Worm (Caenorhabditis elegans) whole organism, young adult: ENCODE results near the gene gtl-1.

Experiments
- F57A8.1 ChIP-seq: fragments of 200-800 bp; sonication (Bioruptor generic); optimal IDR thresholded peaks from 2 replicates; lab custom pipeline; 2018; ENCODE audit warnings: mild to moderate bottlenecking, missing genetic modification characterization, moderate library complexity, missing compliant biosample characterization
- atf-7 ChIP-seq: sonication (generic microtip); optimal IDR thresholded peaks from 2 replicates; lab custom pipeline; 2017; ENCODE audit warnings: mild to moderate bottlenecking, missing genetic modification characterization, missing compliant biosample characterization
- ccch-3 ChIP-seq: fragments of 200-800 bp; sonication (Bioruptor generic); optimal IDR thresholded peaks from 2 replicates; lab custom pipeline; 2018; ENCODE audit warnings: mild to moderate bottlenecking, missing genetic modification characterization, missing compliant biosample characterization
- mcd-1 ChIP-seq: fragments of 200-800 bp; sonication (Bioruptor generic); IDR thresholded peaks from 2 replicates; pipeline ENCODE4 v1.3.6; 2022; ENCODE audit warnings: missing genetic modification reagents, missing genetic modification characterization, missing compliant biosample characterization
- snpc-4 ChIP-seq, 5 experiments: fragments of 150-350 bp in 1 of 5; sonication (generic microtip) in 4 of 5; optimal IDR thresholded peaks; 2 replicates each; lab custom pipeline; 2014 to 2018; ENCODE audit warnings: missing genetic modification characterization in 5 of 5, missing biosample characterization in 3 of 5, antibody characterized with exemption in 2 of 5, mild to moderate bottlenecking in 2 of 5, missing compliant biosample characterization in 2 of 5, missing genotype in 2 of 5, moderate library complexity in 2 of 5, missing genetic modification reagents in 1 of 5
- unc-62 ChIP-seq: fragments of 150-350 bp; optimal IDR thresholded peaks from 2 replicates; lab custom pipeline; 2014; ENCODE audit warnings: missing biosample characterization, missing genetic modification reagents, missing genetic modification characterization
- zim-3 ChIP-seq: sonication (generic microtip); optimal IDR thresholded peaks from 2 replicates; lab custom pipeline; 2017; ENCODE audit warnings: mild to moderate bottlenecking, missing genetic modification characterization, moderate library complexity, missing compliant biosample characterization

DNA sequence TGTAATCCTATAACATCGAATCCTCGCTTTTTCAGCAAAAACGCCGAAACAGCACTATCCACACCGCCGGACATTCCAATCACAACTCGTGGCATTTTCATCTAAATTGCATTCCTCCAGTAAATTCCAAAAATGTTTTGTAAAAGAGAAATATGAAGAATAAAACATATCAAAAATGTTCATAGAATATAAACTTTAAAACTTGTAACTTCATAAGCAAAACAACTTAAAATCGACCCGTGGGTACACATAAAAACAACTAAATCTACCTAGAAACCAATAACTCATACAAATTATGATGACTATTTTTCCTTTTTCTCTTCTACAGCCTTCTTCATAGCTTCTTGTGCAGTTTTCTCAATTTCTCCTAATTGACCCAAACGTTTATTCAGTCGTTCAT is 37.5 kb upstream of the gtl-1 start, which contains the start of gene mttu-1:
- no peak for TF ChIP-seq snpc-4 (GFP tag; optimal IDR thresholded peaks at IDR 0.05; lab: Kevin White, UChicago)
- no peak for TF ChIP-seq snpc-4 (tag; optimal IDR thresholded peaks at IDR 0.05; lab: Kevin White, UChicago)
- TF ChIP-seq mcd-1 = no peak
- no peak for TF ChIP-seq zim-3 (tag; lab: Kevin White, UChicago)
- TF ChIP-seq ccch-3 = no peak
- TF ChIP-seq atf-7 (tag; lab: Kevin White, UChicago) = no peak
- TF ChIP-seq F57A8.1 = no peak
- no peak for TF ChIP-seq unc-62 (GFP tag; lab: Kevin White, UChicago)
